Fruit fly (Drosophila melanogaster) Kc167 (cell line): ENCODE measurements around the gene Tk.
"Not testable (repeated sequence)": the region's sequence is repeated elsewhere in the genome, so short reads cannot be mapped to it uniquely, and the experiment has no call there.

Source experiments
- Myc ChIP-seq: fragments of >200 bp; optimal IDR thresholded peaks from 2 replicates; lab custom pipeline; 2017; ENCODE audit warnings: missing external identifiers
- Sin3A ChIP-seq: fragments of >200 bp; optimal IDR thresholded peaks from 2 replicates; lab custom pipeline; 2018; ENCODE audit warnings: missing external identifiers
- h ChIP-seq: fragments of >200 bp; optimal IDR thresholded peaks from 3 replicates; lab custom pipeline; 2018; ENCODE audit warnings: missing external identifiers
- insv ChIP-seq: fragments of >200 bp; optimal IDR thresholded peaks from 3 replicates; lab custom pipeline; 2018; ENCODE audit warnings: missing external identifiers
- psq ChIP-seq: fragments of >200 bp; optimal IDR thresholded peaks from 2 replicates; lab custom pipeline; 2017; ENCODE audit warnings: missing external identifiers
- ttk ChIP-seq: sonication (Bioruptor generic); optimal IDR thresholded peaks from 2 replicates; lab custom pipeline; 2017; ENCODE audit warnings: missing external identifiers

The Tk gene

dm6 chr3R:11974631-11975030 is 30.6 kb downstream of the Tk start, which contains the start of gene Tango9:
Gene Tango9, minus strand, starts transcription at chr3R:11974910.
- TF ChIP-seq Sin3A (lab: Kevin White, UChicago) (no peak), insv (lab: Kevin White, UChicago) (no peak), h (lab: Kevin White, UChicago) (no peak)

- TF ChIP-seq ttk (lab: Kevin White, UChicago) (no peak), h (lab: Kevin White, UChicago) (no peak), insv (lab: Kevin White, UChicago) (no peak), Sin3A (lab: Kevin White, UChicago) (no peak), Myc (lab: Kevin White, UChicago) (no peak), psq (lab: Kevin White, UChicago) (no peak)
Measured at dm6 chr3R:11973826-11974225, 31.4 kb downstream of the Tk start.

dm6 chr3R:11971394-11971793 is 33.9 kb downstream of the Tk start, which contains the start of gene GC2:
Gene GC2, plus strand, starts transcription at chr3R:11971694.
- no peak for TF ChIP-seq Myc (lab: Kevin White, UChicago)
- no peak for TF ChIP-seq Sin3A (lab: Kevin White, UChicago)
- no peak for TF ChIP-seq ttk (lab: Kevin White, UChicago)
- no peak for TF ChIP-seq h (lab: Kevin White, UChicago)
- TF ChIP-seq psq (lab: Kevin White, UChicago): no peak
- TF ChIP-seq insv (lab: Kevin White, UChicago): no peak

dm6 chr3R:11969217-11969616 is 36.1 kb downstream of the Tk start:
- TF ChIP-seq ttk (lab: Kevin White, UChicago) (no peak), insv (lab: Kevin White, UChicago) (no peak), h (lab: Kevin White, UChicago) (no peak), Myc (lab: Kevin White, UChicago) (no peak), Sin3A (lab: Kevin White, UChicago) (no peak), psq (lab: Kevin White, UChicago) (no peak)

- TF ChIP-seq insv (lab: Kevin White, UChicago) (no peak), h (lab: Kevin White, UChicago) (no peak), psq (lab: Kevin White, UChicago) (no peak), ttk (lab: Kevin White, UChicago) (no peak), Myc (lab: Kevin White, UChicago) (no peak), Sin3A (lab: Kevin White, UChicago) (no peak)
Measured at dm6 chr3R:11968030-11968753, 37.1 kb downstream of the Tk start.

- TF ChIP-seq Sin3A (lab: Kevin White, UChicago): no peak
- TF ChIP-seq psq (lab: Kevin White, UChicago): no peak
- TF ChIP-seq h (lab: Kevin White, UChicago): no peak
- no peak for TF ChIP-seq ttk (lab: Kevin White, UChicago)
- no peak for TF ChIP-seq insv (lab: Kevin White, UChicago)
- no peak for TF ChIP-seq Myc (lab: Kevin White, UChicago)
Measured at dm6 chr3R:11967262-11968029, 37.8 kb downstream of the Tk start, which contains the start of the genes CG12213 and GC1. Gene CG12213, minus strand, starts transcription at chr3R:11967691. Gene GC1, plus strand, starts transcription at chr3R:11967708.

dm6 chr3R:11964000-11964399 is 41.3 kb downstream of the Tk start:
- no peak for TF ChIP-seq ttk (lab: Kevin White, UChicago)
- no peak for TF ChIP-seq Myc (lab: Kevin White, UChicago)

- TF ChIP-seq Sin3A (lab: Kevin White, UChicago) (peak; percentile 94), Myc (lab: Kevin White, UChicago) (no peak)
Measured at dm6 chr3R:11962739-11963214, 42.5 kb downstream of the Tk start, which contains the start of the genes CG3281 and aurA. Gene CG3281, minus strand, starts transcription at chr3R:11962805. Gene aurA, plus strand, starts transcription at chr3R:11963124.

dm6 chr3R:11958235-11958634 is 47.0 kb downstream of the Tk start, which contains the start of gene Hsp70Ab:
Gene Hsp70Ab, plus strand, starts transcription at chr3R:11958535.
- TF ChIP-seq insv, h, psq (lab: Kevin White, UChicago): not testable (repeated sequence)

dm6 chr3R:11957388-11957787 is 47.9 kb downstream of the Tk start:
- TF ChIP-seq Sin3A (lab: Kevin White, UChicago) (no peak), h (lab: Kevin White, UChicago) (no peak), ttk (lab: Kevin White, UChicago) (no peak), Myc (lab: Kevin White, UChicago) (no peak), insv (lab: Kevin White, UChicago) (no peak), psq (lab: Kevin White, UChicago) (no peak)

dm6 chr3R:11956444-11956843 is 48.8 kb downstream of the Tk start, which contains the start of gene Hsp70Aa:
Gene Hsp70Aa, minus strand, starts transcription at chr3R:11956544.
- TF ChIP-seq h, ttk, psq (lab: Kevin White, UChicago): not testable (repeated sequence)
